Fruit fly (Drosophila melanogaster) whole organism, embryonic: Measurements from ENCODE around the gene Nthl1.
A peak's percentile ranks its signal among the peaks of the same experiment; 100 is the strongest.

ENCODE experiments used
- BtbVII ChIP-seq: fragments of 200-800 bp; sonication (Bioruptor generic); optimal IDR thresholded peaks from 3 replicates; lab custom pipeline; 2017; ENCODE audit warnings: missing biosample characterization, mild to moderate bottlenecking, missing genetic modification characterization
- CG10147 ChIP-seq: fragments of 200-800 bp; sonication (Bioruptor generic); optimal IDR thresholded peaks from 2 replicates; lab custom pipeline; 2019; ENCODE audit warnings: missing biosample characterization, mild to moderate bottlenecking, missing genetic modification characterization, moderate library complexity
- CG13296 ChIP-seq: fragments of 200-800 bp; sonication (Bioruptor generic); optimal IDR thresholded peaks from 3 replicates; lab custom pipeline; 2018; ENCODE audit warnings: missing biosample characterization, mild to moderate bottlenecking, missing genetic modification characterization
- CG14050 ChIP-seq: fragments of 200-800 bp; sonication (Bioruptor generic); IDR thresholded peaks from 3 replicates; pipeline ENCODE4 v1.3.6; 2022; ENCODE audit warnings: missing biosample characterization, missing genetic modification characterization
- CG14441 ChIP-seq: fragments of 200-800 bp; sonication (Bioruptor generic); IDR thresholded peaks from 2 replicates; pipeline ENCODE4 v1.3.6; 2022; ENCODE audit warnings: missing biosample characterization, missing genetic modification characterization
- CG15073 ChIP-seq: fragments of 200-800 bp; sonication (Bioruptor generic); optimal IDR thresholded peaks from 2 replicates; lab custom pipeline; 2016; ENCODE audit warnings: missing biosample characterization, missing genetic modification characterization
- CG15696 ChIP-seq: fragments of 200-800 bp; sonication (Bioruptor generic); optimal IDR thresholded peaks from 2 replicates; lab custom pipeline; 2019; ENCODE audit warnings: missing biosample characterization, mild to moderate bottlenecking, missing genetic modification characterization, moderate library complexity
- CG17186 ChIP-seq: fragments of 200-800 bp; sonication (Bioruptor generic); optimal IDR thresholded peaks from 3 replicates; lab custom pipeline; 2017; ENCODE audit warnings: missing biosample characterization, missing genetic modification reagents, missing genetic modification characterization
- CG17802 ChIP-seq: fragments of 200-800 bp; sonication (Bioruptor generic); optimal IDR thresholded peaks from 2 replicates; lab custom pipeline; 2018; ENCODE audit warnings: missing biosample characterization, mild to moderate bottlenecking, missing genetic modification characterization, moderate library complexity
- CG18764 ChIP-seq: fragments of 200-800 bp; sonication (Bioruptor generic); optimal IDR thresholded peaks from 3 replicates; lab custom pipeline; 2016; ENCODE audit warnings: missing biosample characterization, missing genetic modification characterization
- CG2875 ChIP-seq: fragments of 200-800 bp; sonication (Bioruptor generic); optimal IDR thresholded peaks from 2 replicates; lab custom pipeline; 2017; ENCODE audit warnings: missing biosample characterization, mild to moderate bottlenecking, missing genetic modification characterization, missing genetic modification reagents
- CG3065 ChIP-seq: fragments of 200-800 bp; sonication (Bioruptor generic); optimal IDR thresholded peaks from 2 replicates; lab custom pipeline; 2016; ENCODE audit warnings: missing biosample characterization, missing genetic modification characterization
- CG3838 ChIP-seq: fragments of 200-800 bp; sonication (Bioruptor generic); optimal IDR thresholded peaks from 3 replicates; lab custom pipeline; 2016; ENCODE audit warnings: missing biosample characterization, missing genetic modification characterization
- CG3847 ChIP-seq: fragments of 200-800 bp; sonication (Bioruptor generic); IDR thresholded peaks from 2 replicates; pipeline ENCODE4 v1.3.6; 2022; ENCODE audit warnings: missing biosample characterization, missing genetic modification characterization
- CG4360 ChIP-seq: fragments of 200-800 bp; sonication (Bioruptor generic); IDR thresholded peaks from 2 replicates; pipeline ENCODE4 v1.3.6; 2022; ENCODE audit warnings: missing biosample characterization, missing genetic modification characterization
- CG7271 ChIP-seq: fragments of 200-800 bp; sonication (Bioruptor generic); optimal IDR thresholded peaks from 2 replicates; lab custom pipeline; 2018; ENCODE audit warnings: missing biosample characterization, mild to moderate bottlenecking, missing genetic modification characterization, moderate library complexity
- CG7372 ChIP-seq: fragments of 200-800 bp; sonication (Bioruptor generic); IDR thresholded peaks from 2 replicates; pipeline ENCODE4 v1.3.6; 2022; ENCODE audit warnings: missing biosample characterization, missing genetic modification characterization
- CG8388 ChIP-seq: fragments of 200-800 bp; sonication (Bioruptor generic); optimal IDR thresholded peaks from 2 replicates; lab custom pipeline; 2019; ENCODE audit warnings: missing biosample characterization, mild to moderate bottlenecking, missing genetic modification characterization, moderate library complexity
- CG8944 ChIP-seq: fragments of 200-800 bp; sonication (Bioruptor generic); optimal IDR thresholded peaks from 3 replicates; lab custom pipeline; 2016; ENCODE audit warnings: missing biosample characterization, missing genetic modification characterization
- CG9797 ChIP-seq: fragments of 200-800 bp; sonication (Bioruptor generic); optimal IDR thresholded peaks from 3 replicates; lab custom pipeline; 2018; ENCODE audit warnings: missing biosample characterization, mild to moderate bottlenecking, missing genetic modification characterization
- Elba2 ChIP-seq: fragments of 200-800 bp; sonication (Bioruptor generic); optimal IDR thresholded peaks from 3 replicates; lab custom pipeline; 2016; ENCODE audit warnings: missing biosample characterization, missing genetic modification characterization
- NC2β ChIP-seq: fragments of 200-800 bp; sonication (Bioruptor generic); optimal IDR thresholded peaks from 2 replicates; lab custom pipeline; 2016; ENCODE audit warnings: missing biosample characterization, missing genetic modification characterization
- Nf-YA ChIP-seq: fragments of 200-800 bp; sonication (Bioruptor generic); IDR thresholded peaks from 2 replicates; pipeline ENCODE4 v1.3.6; 2022; ENCODE audit warnings: missing biosample characterization, missing genetic modification characterization
- PHDP ChIP-seq: fragments of 200-800 bp; sonication (Bioruptor generic); optimal IDR thresholded peaks from 3 replicates; lab custom pipeline; 2018; ENCODE audit warnings: missing biosample characterization, mild to moderate bottlenecking, missing genetic modification characterization, moderate library complexity
- Sry-β ChIP-seq: fragments of 200-800 bp; sonication (Bioruptor generic); optimal IDR thresholded peaks from 2 replicates; lab custom pipeline; 2018; ENCODE audit warnings: missing biosample characterization, mild to moderate bottlenecking, missing genetic modification characterization, moderate library complexity
- ac ChIP-seq: fragments of 200-800 bp; sonication (Bioruptor generic); optimal IDR thresholded peaks from 3 replicates; lab custom pipeline; 2017; ENCODE audit warnings: missing biosample characterization, mild to moderate bottlenecking, missing genetic modification characterization
- aop ChIP-seq: fragments of 200-800 bp; sonication (Bioruptor generic); IDR thresholded peaks from 2 replicates; pipeline ENCODE4 v1.3.6; 2022; ENCODE audit warnings: missing biosample characterization, missing genetic modification characterization
- ase ChIP-seq: fragments of 200-800 bp; sonication (Bioruptor generic); IDR thresholded peaks from 3 replicates; pipeline ENCODE4 v1.3.6; 2022; ENCODE audit warnings: missing biosample characterization, missing genetic modification characterization
- btn ChIP-seq: fragments of 200-800 bp; sonication (Bioruptor generic); optimal IDR thresholded peaks from 2 replicates; lab custom pipeline; 2016; ENCODE audit warnings: missing biosample characterization, missing genetic modification characterization
- cas ChIP-seq: fragments of 200-800 bp; sonication (Bioruptor generic); IDR thresholded peaks from 2 replicates; pipeline ENCODE4 v1.3.6; 2022; ENCODE audit warnings: missing biosample characterization, missing genetic modification characterization
- da ChIP-seq: fragments of 200-800 bp; sonication (Bioruptor generic); optimal IDR thresholded peaks from 2 replicates; lab custom pipeline; 2016; ENCODE audit warnings: missing biosample characterization, missing genetic modification characterization
- dati ChIP-seq: fragments of 200-800 bp; sonication (Bioruptor generic); IDR thresholded peaks from 2 replicates; pipeline ENCODE4 v1.3.6; 2022; ENCODE audit warnings: missing biosample characterization, missing genetic modification characterization
- dpn ChIP-seq, 2 experiments: fragments of 200-800 bp; sonication (Bioruptor generic); optimal IDR thresholded peaks; 3 replicates each; lab custom pipeline; 2016; ENCODE audit warnings: missing biosample characterization in 2 of 2, missing genetic modification characterization in 2 of 2
- emc ChIP-seq: fragments of 200-800 bp; sonication (Bioruptor generic); optimal IDR thresholded peaks from 2 replicates; lab custom pipeline; 2016; ENCODE audit warnings: missing biosample characterization, missing genetic modification characterization
- esg ChIP-seq: fragments of 200-800 bp; sonication (Bioruptor generic); conservative IDR thresholded peaks from 2 replicates; pipeline ENCODE4 v1.3.6; 2022; ENCODE audit warnings: missing biosample characterization, missing genetic modification characterization
- exex ChIP-seq: fragments of 200-800 bp; sonication (Bioruptor generic); optimal IDR thresholded peaks from 4 replicates; lab custom pipeline; 2018; ENCODE audit warnings: missing biosample characterization, mild to moderate bottlenecking, missing genetic modification characterization, moderate library complexity
- fd3F ChIP-seq: fragments of 200-800 bp; sonication (Bioruptor generic); optimal IDR thresholded peaks from 2 replicates; lab custom pipeline; 2018; ENCODE audit warnings: missing biosample characterization, mild to moderate bottlenecking, missing genetic modification characterization, moderate library complexity
- fd96Cb ChIP-seq: fragments of 200-800 bp; sonication (Bioruptor generic); optimal IDR thresholded peaks from 2 replicates; lab custom pipeline; 2018; ENCODE audit warnings: missing biosample characterization, mild to moderate bottlenecking, missing genetic modification characterization, moderate library complexity
- fru ChIP-seq: fragments of >200 bp; optimal IDR thresholded peaks from 2 replicates; lab custom pipeline; 2017
- maf-S ChIP-seq: fragments of 200-800 bp; sonication (Bioruptor generic); optimal IDR thresholded peaks from 2 replicates; lab custom pipeline; 2016; ENCODE audit warnings: missing biosample characterization, missing genetic modification characterization
- onecut ChIP-seq: fragments of 200-800 bp; sonication (Bioruptor generic); IDR thresholded peaks from 2 replicates; pipeline ENCODE4 v1.3.6; 2022; ENCODE audit warnings: missing biosample characterization, missing genetic modification characterization
- otp ChIP-seq: fragments of 200-800 bp; sonication (Bioruptor generic); IDR thresholded peaks from 3 replicates; pipeline ENCODE4, ENCODE4 v1.3.6; 2022; ENCODE audit warnings: missing biosample characterization, missing genetic modification characterization
- peb ChIP-seq: fragments of 200-800 bp; sonication (Bioruptor generic); IDR thresholded peaks from 2 replicates; pipeline ENCODE4 v1.3.6; 2022; ENCODE audit warnings: missing biosample characterization, missing genetic modification characterization
- pnt ChIP-seq: fragments of 200-800 bp; sonication (Bioruptor generic); optimal IDR thresholded peaks from 3 replicates; lab custom pipeline; 2016; ENCODE audit warnings: missing biosample characterization, missing genetic modification characterization
- rib ChIP-seq: fragments of 200-800 bp; sonication (Bioruptor generic); IDR thresholded peaks from 2 replicates; pipeline ENCODE4 v1.3.6; 2022; ENCODE audit warnings: missing biosample characterization, missing genetic modification characterization
- run ChIP-seq: fragments of 200-800 bp; sonication (Bioruptor generic); optimal IDR thresholded peaks from 3 replicates; lab custom pipeline; 2018; ENCODE audit warnings: missing biosample characterization, mild to moderate bottlenecking, missing genetic modification characterization
- sima ChIP-seq: fragments of 200-800 bp; sonication (Bioruptor generic); optimal IDR thresholded peaks from 2 replicates; lab custom pipeline; 2016; ENCODE audit warnings: missing biosample characterization, missing genetic modification characterization
- slp2 ChIP-seq: fragments of 200-800 bp; sonication (Bioruptor generic); optimal IDR thresholded peaks from 2 replicates; lab custom pipeline; 2016; ENCODE audit warnings: missing biosample characterization, missing genetic modification characterization
- tin ChIP-seq: fragments of 200-800 bp; sonication (Bioruptor generic); optimal IDR thresholded peaks from 3 replicates; lab custom pipeline; 2016; ENCODE audit warnings: missing biosample characterization, missing genetic modification characterization
- trem ChIP-seq: fragments of 200-800 bp; optimal IDR thresholded peaks from 3 replicates; lab custom pipeline; 2019; ENCODE audit warnings: missing biosample characterization, mild to moderate bottlenecking, missing genetic modification characterization, moderate library complexity

The Nthl1 gene

DNA sequence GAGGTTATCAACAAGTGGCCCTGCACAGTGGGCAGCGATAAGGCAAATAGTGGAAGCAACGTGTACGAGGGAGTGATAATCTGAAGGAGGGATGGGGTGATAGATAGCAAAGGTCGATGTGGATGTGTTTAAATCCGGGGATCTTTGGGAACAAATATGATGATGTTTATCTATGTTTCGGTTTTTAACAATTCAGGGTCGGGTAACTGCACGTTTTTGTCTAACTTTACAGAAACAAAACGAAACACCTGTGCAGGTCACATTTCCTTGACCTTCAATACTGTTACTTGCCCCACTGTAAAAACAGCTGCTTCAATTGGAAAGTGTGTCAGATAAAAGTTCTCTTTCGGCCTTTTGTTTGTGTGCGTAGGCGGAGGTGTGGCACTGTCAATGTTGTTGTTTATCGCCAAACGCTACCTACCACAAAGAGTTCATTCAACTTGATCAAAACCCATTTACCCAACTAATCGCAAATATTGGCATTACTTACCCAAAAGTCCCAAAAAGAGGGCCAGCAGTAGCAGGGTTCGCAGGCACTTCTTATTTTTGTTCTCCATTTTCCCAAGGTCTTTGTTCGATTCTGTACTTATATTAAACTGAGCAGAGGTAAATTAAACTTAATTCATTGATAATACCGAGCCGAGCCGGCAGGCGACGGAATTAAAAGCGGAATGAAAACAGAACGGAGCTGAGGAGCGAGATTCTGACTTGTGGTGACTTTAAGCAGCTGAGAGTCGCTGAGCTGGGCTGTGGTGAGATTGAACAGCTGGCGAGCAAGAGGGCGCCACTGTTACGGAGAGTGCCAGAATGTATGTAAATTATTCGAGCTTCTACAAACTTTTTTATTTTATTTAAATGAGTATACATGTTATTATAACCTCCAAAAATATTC, 5.2 kb downstream of the Nthl1 start, which contains the start of gene Mtp (continued):
- peak; percentile 24 for TF ChIP-seq CG18764 (GFP tag; lab: Kevin White, UChicago)
- TF ChIP-seq pnt (GFP tag; lab: Kevin White, UChicago), result peak; percentile 79
- no peak for TF ChIP-seq dati (GFP tag; lab: Robert Waterston, UW)
- peak; percentile 60 for TF ChIP-seq btn (GFP tag; lab: Kevin White, UChicago)
- peak; percentile 68 for TF ChIP-seq slp2 (GFP tag; lab: Kevin White, UChicago)
- TF ChIP-seq CG9797 (GFP tag; lab: Kevin White, UChicago), result no peak
- TF ChIP-seq CG7372 (GFP tag; lab: Robert Waterston, UW), result peak; percentile 43; the same call in 1 of the 2 replicates
- TF ChIP-seq onecut (GFP tag; lab: Robert Waterston, UW), result peak; percentile 37; the same call in 1 of the 2 replicates
- no peak for TF ChIP-seq run
- TF ChIP-seq fd96Cb (tag; lab: Kevin White, UChicago), result peak; percentile 65
- peak; percentile 46 for TF ChIP-seq trem
- 0 out of 2 replicates have a peak, but pooled peaks have one; percentile 23 for TF ChIP-seq CG4360 (GFP tag; lab: Robert Waterston, UW)
- peak; percentile 76 for TF ChIP-seq PHDP (tag; lab: Kevin White, UChicago)
- peak; percentile 67 for TF ChIP-seq CG3065 (GFP tag; lab: Kevin White, UChicago)
- TF ChIP-seq rib (GFP tag; lab: Robert Waterston, UW), result no peak
- TF ChIP-seq da (GFP tag; lab: Kevin White, UChicago), result peak; percentile 31
- no peak for TF ChIP-seq CG3838 (GFP tag; lab: Kevin White, UChicago)
- TF ChIP-seq dpn (GFP tag; optimal IDR thresholded peaks at IDR 0.05; lab: Kevin White, UChicago), result peak; percentile 71 to 81
- TF ChIP-seq CG10147 (GFP tag; lab: Kevin White, UChicago), result peak; percentile 46
- peak; percentile 76 for TF ChIP-seq CG8944 (GFP tag; lab: Kevin White, UChicago)
- TF ChIP-seq ase, result 0 out of 3 replicates have a peak, but pooled peaks have one; percentile 27
- TF ChIP-seq fd3F (GFP tag; lab: Kevin White, UChicago), result peak; percentile 48
- peak; percentile 55 for TF ChIP-seq CG15696 (tag; lab: Kevin White, UChicago)
- TF ChIP-seq otp, result peak; percentile 62; the same call in 2 of the 3 replicates
- peak; percentile 44 for TF ChIP-seq CG14441
- peak; percentile 24; the same call in 2 of the 3 replicates for TF ChIP-seq CG14050 (GFP tag; lab: Robert Waterston, UW)
- peak; percentile 58 for TF ChIP-seq CG3847 (GFP tag; lab: Robert Waterston, UW)
- TF ChIP-seq exex (tag; lab: Kevin White, UChicago), result no peak
- peak; percentile 80 for TF ChIP-seq NC2β (GFP tag; lab: Kevin White, UChicago)
- no peak for TF ChIP-seq cas
- TF ChIP-seq peb, result peak; percentile 36
- no peak for TF ChIP-seq CG17186 (GFP tag; lab: Kevin White, UChicago)
- peak; percentile 22 for TF ChIP-seq Sry-β (GFP tag; lab: Kevin White, UChicago)
- no peak for TF ChIP-seq ac (GFP tag; lab: Kevin White, UChicago)
- no peak for TF ChIP-seq fru (lab: Kevin White, UChicago)
- peak; percentile 74 for TF ChIP-seq CG2875 (GFP tag; lab: Kevin White, UChicago)
- TF ChIP-seq Nf-YA, result 0 out of 2 replicates have a peak, but pooled peaks have one; percentile 27
- TF ChIP-seq aop (GFP tag; lab: Robert Waterston, UW), result no peak
- TF ChIP-seq CG7271 (tag; lab: Kevin White, UChicago), result no peak
- TF ChIP-seq maf-S, result peak; percentile 64
- no peak for TF ChIP-seq CG15073 (GFP tag; lab: Kevin White, UChicago)
- peak; percentile 77 for TF ChIP-seq CG8388 (GFP tag; lab: Kevin White, UChicago)
- no peak for TF ChIP-seq Elba2
- peak; percentile 95 for TF ChIP-seq CG17802 (tag; lab: Kevin White, UChicago)
- TF ChIP-seq sima, result no peak
- TF ChIP-seq BtbVII (GFP tag; lab: Kevin White, UChicago), result peak; percentile 37
- TF ChIP-seq emc, result peak; percentile 14
- TF ChIP-seq esg (GFP tag; lab: Robert Waterston, UW), result peak; percentile 69
- peak; percentile 70 for TF ChIP-seq tin (GFP tag; lab: Kevin White, UChicago)
- TF ChIP-seq CG13296, result peak; percentile 27
